Fruit fly (Drosophila melanogaster) whole organism, prepupa: ENCODE data around the gene ppk5.

Experiments
- CG10631 ChIP-seq: fragments of 200-800 bp; sonication (Bioruptor generic); optimal IDR thresholded peaks from 2 replicates; lab custom pipeline; 2016; ENCODE audit warnings: missing biosample characterization, missing genetic modification characterization
- CG11294 ChIP-seq: fragments of 200-800 bp; sonication (Bioruptor generic); IDR thresholded peaks from 2 replicates; pipeline ENCODE4 v1.3.6; 2022; ENCODE audit warnings: missing biosample characterization, missing genetic modification characterization
- CG11762 ChIP-seq: fragments of 200-800 bp; sonication (Bioruptor generic); optimal IDR thresholded peaks from 3 replicates; lab custom pipeline; 2016; ENCODE audit warnings: missing biosample characterization, missing genetic modification characterization; ENCODE audit not compliant: insufficient read depth
- CG11902 ChIP-seq: fragments of 200-800 bp; sonication (Bioruptor generic); optimal IDR thresholded peaks from 3 replicates; lab custom pipeline; 2016; ENCODE audit warnings: missing biosample characterization, missing genetic modification characterization
- CG15336 ChIP-seq: fragments of 200-800 bp; sonication (Bioruptor generic); IDR thresholded peaks from 2 replicates; pipeline ENCODE4 v1.3.6; 2022; ENCODE audit warnings: missing biosample characterization, missing genetic modification characterization
- CG1621 ChIP-seq: fragments of 200-800 bp; sonication (Bioruptor generic); optimal IDR thresholded peaks from 3 replicates; lab custom pipeline; 2018; ENCODE audit warnings: missing biosample characterization, mild to moderate bottlenecking, missing genetic modification characterization
- CG16779 ChIP-seq: fragments of 200-800 bp; sonication (Bioruptor generic); optimal IDR thresholded peaks from 3 replicates; lab custom pipeline; 2017; ENCODE audit warnings: missing biosample characterization, mild to moderate bottlenecking, missing genetic modification characterization
- CG3032 ChIP-seq: fragments of 200-800 bp; optimal IDR thresholded peaks from 2 replicates; lab custom pipeline; 2019; ENCODE audit warnings: missing biosample characterization, mild to moderate bottlenecking, missing genetic modification characterization, moderate library complexity
- CG32006 ChIP-seq: fragments of 200-800 bp; sonication (Bioruptor generic); optimal IDR thresholded peaks from 3 replicates; lab custom pipeline; 2017; ENCODE audit warnings: missing biosample characterization, mild to moderate bottlenecking, missing genetic modification characterization
- CG3919 ChIP-seq: fragments of 200-800 bp; sonication (Bioruptor generic); optimal IDR thresholded peaks from 3 replicates; lab custom pipeline; 2016; ENCODE audit warnings: missing biosample characterization, missing genetic modification characterization
- CG4318 ChIP-seq: fragments of 200-800 bp; sonication (Bioruptor generic); optimal IDR thresholded peaks from 3 replicates; lab custom pipeline; 2017; ENCODE audit warnings: missing biosample characterization, mild to moderate bottlenecking, missing genetic modification characterization
- CG6163 ChIP-seq: fragments of 200-800 bp; sonication (Bioruptor generic); IDR thresholded peaks from 3 replicates; pipeline ENCODE4 v1.3.6; 2022; ENCODE audit warnings: missing biosample characterization, missing genetic modification characterization
- CG6276 ChIP-seq: fragments of 200-800 bp; sonication (Bioruptor generic); optimal IDR thresholded peaks from 2 replicates; lab custom pipeline; 2017; ENCODE audit warnings: missing biosample characterization, mild to moderate bottlenecking, missing genetic modification characterization
- CG6792 ChIP-seq: fragments of 200-800 bp; sonication (Bioruptor generic); optimal IDR thresholded peaks from 3 replicates; lab custom pipeline; 2016; ENCODE audit warnings: missing biosample characterization, missing genetic modification characterization
- CG6808 ChIP-seq: fragments of 200-800 bp; sonication (Bioruptor generic); optimal IDR thresholded peaks from 3 replicates; lab custom pipeline; 2017; ENCODE audit warnings: missing biosample characterization, missing genetic modification characterization, mild to moderate bottlenecking, moderate library complexity, missing genetic modification reagents
- CG7368 ChIP-seq: fragments of 200-800 bp; sonication (Bioruptor generic); optimal IDR thresholded peaks from 3 replicates; lab custom pipeline; 2016; ENCODE audit warnings: missing biosample characterization, missing genetic modification characterization
- CG8319 ChIP-seq: fragments of 200-800 bp; sonication (Bioruptor generic); optimal IDR thresholded peaks from 3 replicates; lab custom pipeline; 2016; ENCODE audit warnings: missing biosample characterization, missing genetic modification characterization
- CG8632 ChIP-seq: fragments of 200-800 bp; sonication (Bioruptor generic); optimal IDR thresholded peaks from 3 replicates; lab custom pipeline; 2016; ENCODE audit warnings: missing biosample characterization, missing genetic modification characterization
- CG9139 ChIP-seq: fragments of 200-800 bp; sonication (Bioruptor generic); optimal IDR thresholded peaks from 3 replicates; lab custom pipeline; 2017; ENCODE audit warnings: missing biosample characterization, mild to moderate bottlenecking, missing genetic modification characterization
- Eip78C ChIP-seq: fragments of 200-800 bp; sonication (Bioruptor generic); peaks from one replicate; lab custom pipeline; 2016; ENCODE audit warnings: missing biosample characterization, missing genetic modification characterization
- Eip93F ChIP-seq: fragments of 200-800 bp; sonication (Bioruptor generic); optimal IDR thresholded peaks from 2 replicates; lab custom pipeline; 2016; ENCODE audit warnings: missing biosample characterization, mild to moderate bottlenecking, missing genetic modification characterization
- Ets21C ChIP-seq: fragments of 200-800 bp; sonication (Bioruptor generic); optimal IDR thresholded peaks from 3 replicates; lab custom pipeline; 2016; ENCODE audit warnings: missing biosample characterization, missing genetic modification characterization
- Ets96B ChIP-seq: fragments of 200-800 bp; optimal IDR thresholded peaks from 2 replicates; lab custom pipeline; 2019; ENCODE audit warnings: missing biosample characterization, mild to moderate bottlenecking, missing genetic modification characterization, moderate library complexity
- Gug ChIP-seq: fragments of 200-800 bp; sonication (Bioruptor generic); IDR thresholded peaks from 2 replicates; pipeline ENCODE4 v1.3.6; 2022; ENCODE audit warnings: missing biosample characterization, missing genetic modification characterization
- Hr39 ChIP-seq: fragments of 200-800 bp; sonication (Bioruptor generic); optimal IDR thresholded peaks from 2 replicates; lab custom pipeline; 2016; ENCODE audit warnings: missing biosample characterization, missing genetic modification characterization
- Hr4 ChIP-seq: fragments of 200-800 bp; sonication (Bioruptor generic); optimal IDR thresholded peaks from 3 replicates; lab custom pipeline; 2016; ENCODE audit warnings: missing biosample characterization, missing genetic modification characterization
- OdsH ChIP-seq: fragments of 200-800 bp; sonication (Bioruptor generic); optimal IDR thresholded peaks from 3 replicates; lab custom pipeline; 2016; ENCODE audit warnings: missing biosample characterization, missing genetic modification characterization
- Smox ChIP-seq: fragments of 200-800 bp; sonication (Bioruptor generic); optimal IDR thresholded peaks from 3 replicates; lab custom pipeline; 2016; ENCODE audit warnings: missing biosample characterization, missing genetic modification characterization
- Sox14 ChIP-seq: fragments of 200-800 bp; sonication (Bioruptor generic); optimal IDR thresholded peaks from 3 replicates; lab custom pipeline; 2016; ENCODE audit warnings: missing biosample characterization, missing genetic modification characterization
- Sox15 ChIP-seq: fragments of 200-800 bp; sonication (Bioruptor generic); optimal IDR thresholded peaks from 3 replicates; lab custom pipeline; 2016; ENCODE audit warnings: missing biosample characterization, missing genetic modification characterization
- achi ChIP-seq: fragments of 200-800 bp; sonication (Bioruptor generic); optimal IDR thresholded peaks from 3 replicates; lab custom pipeline; 2016; ENCODE audit warnings: missing biosample characterization, missing genetic modification characterization
- dac ChIP-seq: fragments of 200-800 bp; sonication (Bioruptor generic); optimal IDR thresholded peaks from 2 replicates; lab custom pipeline; 2017; ENCODE audit warnings: missing biosample characterization, mild to moderate bottlenecking, missing genetic modification characterization
- eg ChIP-seq: fragments of 200-800 bp; sonication (Bioruptor generic); IDR thresholded peaks from 3 replicates; pipeline ENCODE4 v1.3.6; 2022; ENCODE audit warnings: missing biosample characterization, missing genetic modification characterization
- fd59A ChIP-seq: fragments of 200-800 bp; sonication (Bioruptor generic); optimal IDR thresholded peaks from 2 replicates; lab custom pipeline; 2017; ENCODE audit warnings: missing biosample characterization, mild to moderate bottlenecking, missing genetic modification characterization, missing genetic modification reagents
- fkh ChIP-seq: fragments of 200-800 bp; sonication (Bioruptor generic); optimal IDR thresholded peaks from 3 replicates; lab custom pipeline; 2017; ENCODE audit warnings: missing biosample characterization, mild to moderate bottlenecking, missing genetic modification characterization, moderate library complexity
- lz ChIP-seq: fragments of 200-800 bp; sonication (Bioruptor generic); optimal IDR thresholded peaks from 3 replicates; lab custom pipeline; 2016; ENCODE audit warnings: missing biosample characterization, missing genetic modification characterization
- net ChIP-seq: fragments of 200-800 bp; sonication (Bioruptor generic); optimal IDR thresholded peaks from 3 replicates; lab custom pipeline; 2016; ENCODE audit warnings: missing biosample characterization, missing genetic modification characterization
- pdm3 ChIP-seq: fragments of 200-800 bp; sonication (Bioruptor generic); optimal IDR thresholded peaks from 3 replicates; lab custom pipeline; 2016; ENCODE audit warnings: missing biosample characterization, missing genetic modification characterization
- spab ChIP-seq: fragments of 200-800 bp; sonication (Bioruptor generic); optimal IDR thresholded peaks from 2 replicates; lab custom pipeline; 2017; ENCODE audit warnings: missing biosample characterization, mild to moderate bottlenecking, missing genetic modification characterization, missing genetic modification reagents
- ss ChIP-seq, 2 experiments: fragments of 200-800 bp; sonication (Bioruptor generic); optimal IDR thresholded peaks; 2 replicates in 1 of 2; 3 replicates in 1 of 2; lab custom pipeline; 2017 to 2018; ENCODE audit warnings: mild to moderate bottlenecking in 2 of 2, missing biosample characterization in 2 of 2, missing genetic modification characterization in 2 of 2, moderate library complexity in 1 of 2
- svp ChIP-seq: fragments of 200-800 bp; sonication (Bioruptor generic); peaks from one replicate; lab custom pipeline; 2016; ENCODE audit warnings: missing biosample characterization, missing genetic modification characterization
- topi ChIP-seq: fragments of 200-800 bp; sonication (Bioruptor generic); optimal IDR thresholded peaks from 3 replicates; lab custom pipeline; 2016; ENCODE audit warnings: missing biosample characterization, missing genetic modification characterization
- vri ChIP-seq: fragments of 200-800 bp; sonication (Bioruptor generic); optimal IDR thresholded peaks from 3 replicates; lab custom pipeline; 2016; ENCODE audit warnings: missing biosample characterization, mild to moderate bottlenecking, missing genetic modification characterization

The ppk5 gene

dm6 chr3L:21507354-21507928 is 27.0 kb upstream of the ppk5 start, which contains the start of the genes Glg1 and M6 (continued):
- TF ChIP-seq Sox15 = peak; percentile 37
- no peak; the same call in 1 of the 3 replicates for TF ChIP-seq eg (GFP tag; lab: Robert Waterston, UW)
- TF ChIP-seq CG3919 (GFP tag; lab: Kevin White, UChicago) = no peak
- TF ChIP-seq achi (GFP tag; lab: Kevin White, UChicago) = peak; percentile 52
- TF ChIP-seq spab (GFP tag; lab: Kevin White, UChicago) = no peak
- no peak for TF ChIP-seq CG8319 (GFP tag; lab: Kevin White, UChicago)
- TF ChIP-seq Hr39 (GFP tag; lab: Kevin White, UChicago) = peak; percentile 66
- peak; percentile 55 for TF ChIP-seq CG6792 (GFP tag; lab: Kevin White, UChicago)
- no peak for TF ChIP-seq CG4318 (GFP tag; lab: Kevin White, UChicago)

- no peak for TF ChIP-seq CG32006
- TF ChIP-seq CG9139 (GFP tag; lab: Kevin White, UChicago) = no peak
- no peak for TF ChIP-seq CG6276
- TF ChIP-seq topi (GFP tag; lab: Kevin White, UChicago) = no peak
- no peak for TF ChIP-seq CG15336 (GFP tag; lab: Robert Waterston, UW)
- TF ChIP-seq fd59A (GFP tag; lab: Kevin White, UChicago) = no peak
Measured at dm6 chr3L:21507955-21508354, 26.5 kb upstream of the ppk5 start.

- TF ChIP-seq Eip78C (GFP tag; lab: Kevin White, UChicago) (peak; percentile 45), net (GFP tag; lab: Kevin White, UChicago) (no peak), CG10631 (GFP tag; lab: Kevin White, UChicago) (no peak)
Measured at dm6 chr3L:21508621-21509020, 25.8 kb upstream of the ppk5 start.

- peak; percentile 51 for TF ChIP-seq CG6808
- TF ChIP-seq CG4318 (GFP tag; lab: Kevin White, UChicago) = peak; percentile 52
- peak; percentile 0 to 27 for TF ChIP-seq ss (GFP tag; optimal IDR thresholded peaks at IDR 0.05; lab: Kevin White, UChicago)
- TF ChIP-seq CG16779 (tag; lab: Kevin White, UChicago) = no peak
- TF ChIP-seq spab (GFP tag; lab: Kevin White, UChicago) = peak; percentile 13
- peak; percentile 55 for TF ChIP-seq CG10631 (GFP tag; lab: Kevin White, UChicago)
- TF ChIP-seq net (GFP tag; lab: Kevin White, UChicago) = peak; percentile 68
- peak; percentile 27 for TF ChIP-seq Sox15
- no peak for TF ChIP-seq CG11294 (GFP tag; lab: Robert Waterston, UW)
- TF ChIP-seq fd59A (GFP tag; lab: Kevin White, UChicago) = peak; percentile 17
- TF ChIP-seq CG8632 (GFP tag; lab: Kevin White, UChicago) = peak; percentile 34
- peak; percentile 40 for TF ChIP-seq dac (GFP tag; lab: Kevin White, UChicago)
- TF ChIP-seq vri (GFP tag; lab: Kevin White, UChicago) = peak; percentile 4
- TF ChIP-seq Ets21C (GFP tag; lab: Kevin White, UChicago) = peak; percentile 51
- TF ChIP-seq CG1621 (tag; lab: Kevin White, UChicago) = no peak
- TF ChIP-seq Hr4 (GFP tag; lab: Kevin White, UChicago) = peak; percentile 78
- peak; percentile 64 for TF ChIP-seq CG6276
- peak; percentile 80 for TF ChIP-seq CG32006
- TF ChIP-seq CG11762 (GFP tag; lab: Kevin White, UChicago) = peak; percentile 25
- peak; percentile 51 for TF ChIP-seq Ets96B (tag; lab: Kevin White, UChicago)
- TF ChIP-seq CG6163 = peak; percentile 67
- no peak for TF ChIP-seq CG9139 (GFP tag; lab: Kevin White, UChicago)
- peak; percentile 69 for TF ChIP-seq Hr39 (GFP tag; lab: Kevin White, UChicago)
- peak; percentile 68 for TF ChIP-seq OdsH (GFP tag; lab: Kevin White, UChicago)
- no peak for TF ChIP-seq Eip93F (GFP tag; lab: Kevin White, UChicago)
- TF ChIP-seq CG11902 (GFP tag; lab: Kevin White, UChicago) = no peak
- TF ChIP-seq Eip78C (GFP tag; lab: Kevin White, UChicago) = peak; percentile 88
- no peak for TF ChIP-seq Gug
- no peak for TF ChIP-seq fkh (GFP tag; lab: Kevin White, UChicago)
- no peak for TF ChIP-seq svp (GFP tag; lab: Kevin White, UChicago)
- peak; percentile 62 for TF ChIP-seq CG3032 (tag; lab: Kevin White, UChicago)
- peak; percentile 63 for TF ChIP-seq lz (GFP tag; lab: Kevin White, UChicago)
- TF ChIP-seq CG7368 = peak; percentile 54
- TF ChIP-seq Smox (GFP tag; lab: Kevin White, UChicago) = peak; percentile 64
- peak; percentile 70 for TF ChIP-seq pdm3
- peak; percentile 49 for TF ChIP-seq Sox14
Measured at dm6 chr3L:21509488-21510122, 24.9 kb upstream of the ppk5 start.
